Worm (Caenorhabditis elegans): ENCODE results near the gene C35C5.10.

The C35C5.10 gene

DNA sequence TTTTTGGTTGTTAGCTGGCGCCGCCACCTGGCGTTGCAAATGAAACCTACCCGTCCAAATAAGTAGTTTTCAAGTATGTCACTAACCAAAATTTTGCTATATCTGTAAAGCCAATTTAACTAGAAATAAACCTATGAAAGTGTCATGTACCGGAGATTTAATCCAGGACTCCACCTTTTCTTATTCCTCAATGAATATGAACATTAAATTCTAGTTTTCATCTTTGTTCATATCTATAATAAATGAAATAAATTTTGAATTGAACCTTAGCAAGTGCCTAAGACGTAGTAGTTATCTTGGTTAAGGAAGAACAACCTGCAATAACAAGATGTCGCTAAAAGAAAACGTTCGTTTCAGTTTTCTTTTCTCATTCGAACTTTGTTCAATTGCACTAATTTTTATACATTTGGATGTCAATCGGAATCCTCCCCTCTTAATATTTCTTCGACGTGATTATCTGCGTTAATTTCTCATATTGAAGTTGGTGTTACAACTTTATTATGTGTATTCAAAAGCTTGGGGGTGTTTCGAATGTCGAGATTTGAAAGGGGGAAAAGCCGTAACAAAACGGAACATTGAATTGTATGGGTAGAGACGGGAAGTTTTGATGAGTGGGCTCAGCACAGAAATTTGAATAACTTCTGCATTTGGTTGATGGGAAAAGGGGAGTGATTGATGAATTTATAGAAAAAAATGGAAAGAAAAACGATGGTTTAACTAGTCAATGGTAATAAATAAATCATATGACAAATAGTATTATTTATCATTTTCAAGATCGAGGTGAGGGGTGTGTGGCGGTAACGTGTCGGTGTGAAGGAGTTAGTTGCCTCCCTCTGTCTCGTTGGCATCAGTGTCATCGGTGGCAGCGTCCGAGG is 47.4 kb downstream of the C35C5.10 start (continued):
- TF ChIP-seq php-3 (GFP tag; IDR thresholded peaks at IDR 0.05): peak; percentile 25; the same call in 1 of the 2 replicates
- TF ChIP-seq R02D3.7 (tag; optimal IDR thresholded peaks at IDR 0.05): no peak
- TF ChIP-seq T26A8.4 (GFP tag; IDR thresholded peaks at IDR 0.05): peak; percentile 92
- TF ChIP-seq lin-38 (GFP tag; IDR thresholded peaks at IDR 0.05): peak; percentile 48
- TF ChIP-seq lir-3 (tag; optimal IDR thresholded peaks at IDR 0.05): no peak
- TF ChIP-seq aly-2 (tag; optimal IDR thresholded peaks at IDR 0.05): no peak
- no peak for TF ChIP-seq lin-29 (GFP tag; IDR thresholded peaks at IDR 0.05)
- no peak for TF ChIP-seq nhr-28 (tag; optimal IDR thresholded peaks at IDR 0.05)
- peak; percentile 26 for TF ChIP-seq ces-1 (GFP tag; optimal IDR thresholded peaks at IDR 0.05)
- TF ChIP-seq ZK337.2 (GFP tag; IDR thresholded peaks at IDR 0.05): 0 out of 2 replicates have a peak, but pooled peaks have one; percentile 1
- 0 out of 2 replicates have a peak, but pooled peaks have one; percentile 57 for TF ChIP-seq daf-19 (GFP tag; conservative IDR thresholded peaks at IDR 0.05)
- TF ChIP-seq ztf-11 (tag; optimal IDR thresholded peaks at IDR 0.05): no peak
- TF ChIP-seq madf-9 (GFP tag; conservative IDR thresholded peaks at IDR 0.05): no peak
- peak; percentile 2 for TF ChIP-seq lin-39 (tag; optimal IDR thresholded peaks at IDR 0.05)
- no peak for TF ChIP-seq ceh-82 (tag; optimal IDR thresholded peaks at IDR 0.05)
- peak in 1 of 2 experiments; percentile 61 for TF ChIP-seq hif-1 (tag; optimal IDR thresholded peaks at IDR 0.05)
- no peak for TF ChIP-seq mxl-3 (GFP tag; optimal IDR thresholded peaks at IDR 0.05)
- peak; percentile 93 for TF ChIP-seq aha-1 (tag)
- peak; percentile 92 for TF ChIP-seq nhr-102 (tag; optimal IDR thresholded peaks at IDR 0.05)
- TF ChIP-seq attf-4 (tag; optimal IDR thresholded peaks at IDR 0.05): no peak
- TF ChIP-seq snpc-1.2 (GFP tag; IDR thresholded peaks at IDR 0.05): no peak
- TF ChIP-seq F26F4.8 (GFP tag; conservative IDR thresholded peaks at IDR 0.05): no peak
- no peak for TF ChIP-seq lin-1 (GFP tag; IDR thresholded peaks at IDR 0.05)
- TF ChIP-seq pqm-1 (tag; optimal IDR thresholded peaks at IDR 0.05): no peak
- peak; percentile 50 for TF ChIP-seq nhr-25 (tag; optimal IDR thresholded peaks at IDR 0.05; ENCODE audit: borderline replicate concordance, insufficient read depth)
- TF ChIP-seq mep-1 (tag; optimal IDR thresholded peaks at IDR 0.05): peak; percentile 94
- peak; percentile 73 for TF ChIP-seq nhr-10 (tag; optimal IDR thresholded peaks at IDR 0.05)
- no peak for TF ChIP-seq dmd-8 (GFP tag; IDR thresholded peaks at IDR 0.05)
- no peak for TF ChIP-seq nhr-42 (GFP tag; IDR thresholded peaks at IDR 0.05)
- TF ChIP-seq ceh-28 (tag; optimal IDR thresholded peaks at IDR 0.05): no peak
- TF ChIP-seq ZK546.5 (tag; optimal IDR thresholded peaks at IDR 0.05): no peak
- peak; percentile 63 for TF ChIP-seq rbr-2 (tag; optimal IDR thresholded peaks at IDR 0.05)
- peak; percentile 53 for TF ChIP-seq nhr-237 (tag; optimal IDR thresholded peaks at IDR 0.05)
- TF ChIP-seq D1046.2 (GFP tag; IDR thresholded peaks at IDR 0.05): no peak
- TF ChIP-seq daf-12 (tag; optimal IDR thresholded peaks at IDR 0.05): no peak
- peak; percentile 87 for TF ChIP-seq zfp-3 (GFP tag; conservative IDR thresholded peaks at IDR 0.05)
- peak; percentile 60 for TF ChIP-seq zip-2 (tag; optimal IDR thresholded peaks at IDR 0.05)
- no peak for TF ChIP-seq cey-2 (tag; optimal IDR thresholded peaks at IDR 0.05; ENCODE audit: borderline replicate concordance, insufficient read depth)
- TF ChIP-seq ceh-62 (tag; optimal IDR thresholded peaks at IDR 0.05): no peak
- no peak for TF ChIP-seq unc-130 (GFP tag; optimal IDR thresholded peaks at IDR 0.05)
- TF ChIP-seq hmg-1.1 (GFP tag; IDR thresholded peaks at IDR 0.05): 0 out of 2 replicates have a peak, but pooled peaks have one; percentile 33
- peak; percentile 40 for TF ChIP-seq nhr-11 (tag; optimal IDR thresholded peaks at IDR 0.05)
- TF ChIP-seq lin-15B (tag; optimal IDR thresholded peaks at IDR 0.05): peak; percentile 4
- no peak for TF ChIP-seq nhr-6 (tag; optimal IDR thresholded peaks at IDR 0.05)
- TF ChIP-seq dmd-9 (GFP tag; IDR thresholded peaks at IDR 0.05): no peak
- TF ChIP-seq sdz-12 (GFP tag; optimal IDR thresholded peaks at IDR 0.05): peak; percentile 50
- TF ChIP-seq daf-8 (GFP tag; IDR thresholded peaks at IDR 0.05): no peak
- peak; percentile 48 for TF ChIP-seq zag-1 (tag; optimal IDR thresholded peaks at IDR 0.05)
- TF ChIP-seq nhr-111 (GFP tag; optimal IDR thresholded peaks at IDR 0.05): peak; percentile 54
- TF ChIP-seq set-16 (GFP tag; IDR thresholded peaks at IDR 0.05): 0 out of 2 replicates have a peak, but pooled peaks have one; percentile 14
